Fruit fly (Drosophila melanogaster) ovary, adult (tissue): ENCODE data around the gene Cht11.

Source experiments
- CG17801 ChIP-seq: fragments of 200-800 bp; optimal IDR thresholded peaks from 2 replicates; lab custom pipeline; 2019; ENCODE audit warnings: missing biosample characterization, mild to moderate bottlenecking, missing genetic modification characterization, moderate library complexity; ENCODE audit not compliant: partially characterized antibody

Cht11 gene

dm6 chrX:6843841-6844440 is 5.4 kb downstream of the Cht11 start, which contains the start of the genes CG14435 and Tmf:
Gene CG14435, minus strand, starts transcription at chrX:6843921.
Gene Tmf, plus strand, starts transcription at chrX:6844341.
- peak; percentile 86 for TF ChIP-seq CG17801 (GFP tag; lab: Kevin White, UChicago)

dm6 chrX:6832584-6832983 is 16.7 kb downstream of the Cht11 start, which contains the start of gene mAChR-C:
Gene mAChR-C, minus strand, starts transcription at chrX:6832684.
- no peak for TF ChIP-seq CG17801 (GFP tag; lab: Kevin White, UChicago)

dm6 chrX:6824203-6824602 is 25.1 kb downstream of the Cht11 start, which contains the start of gene nonC:
Gene nonC, plus strand, starts transcription at chrX:6824496.
- peak; percentile 57 for TF ChIP-seq CG17801 (GFP tag; lab: Kevin White, UChicago)

- TF ChIP-seq CG17801 (GFP tag; lab: Kevin White, UChicago), result no peak
These were observed 26.4 kb downstream of the Cht11 start, which contains the start of gene Atx-1 for dm6 chrX:6822904-6823303. Gene Atx-1, plus strand, starts transcription at chrX:6823204.

dm6 chrX:6820703-6821102 is 28.6 kb downstream of the Cht11 start, which contains the start of the genes Nf-YC and xit:
Gene Nf-YC, minus strand, starts transcription at chrX:6820919.
Gene xit, plus strand, starts transcription at chrX:6821016.
- TF ChIP-seq CG17801 (GFP tag; lab: Kevin White, UChicago), result peak; percentile 3

- no peak for TF ChIP-seq CG17801 (GFP tag; lab: Kevin White, UChicago)
These were observed 35.6 kb downstream of the Cht11 start, which contains the start of gene iav for dm6 chrX:6813678-6814077. Gene iav, plus strand, starts transcription at chrX:6813978.

- no peak for TF ChIP-seq CG17801 (GFP tag; lab: Kevin White, UChicago)
These were observed 43.9 kb downstream of the Cht11 start for dm6 chrX:6805404-6805803.

- TF ChIP-seq CG17801 (GFP tag; lab: Kevin White, UChicago), result peak; percentile 80
These were observed 44.6 kb downstream of the Cht11 start for dm6 chrX:6804485-6805295.

dm6 chrX:6803880-6804484 is 45.3 kb downstream of the Cht11 start:
- TF ChIP-seq CG17801 (GFP tag; lab: Kevin White, UChicago), result no peak

- TF ChIP-seq CG17801 (GFP tag; lab: Kevin White, UChicago), result peak; percentile 59
These were observed 46.0 kb downstream of the Cht11 start, which contains the start of the genes C3G and pod1 for dm6 chrX:6803312-6803794. Gene C3G, minus strand, starts transcription at chrX:6803593. Gene pod1, plus strand, starts transcription at chrX:6803684.

dm6 chrX:6802376-6803080 is 46.8 kb downstream of the Cht11 start:
- TF ChIP-seq CG17801 (GFP tag; lab: Kevin White, UChicago), result no peak

- peak; percentile 39 for TF ChIP-seq CG17801 (GFP tag; lab: Kevin White, UChicago)
These were observed 48.5 kb downstream of the Cht11 start for dm6 chrX:6800726-6801296.

- TF ChIP-seq CG17801 (GFP tag; lab: Kevin White, UChicago), result peak; percentile 36
These were observed 49.9 kb downstream of the Cht11 start for dm6 chrX:6799261-6800022.
